Worm (Caenorhabditis elegans): Measurements from ENCODE around the gene eef-1G.

eef-1G gene

DNA sequence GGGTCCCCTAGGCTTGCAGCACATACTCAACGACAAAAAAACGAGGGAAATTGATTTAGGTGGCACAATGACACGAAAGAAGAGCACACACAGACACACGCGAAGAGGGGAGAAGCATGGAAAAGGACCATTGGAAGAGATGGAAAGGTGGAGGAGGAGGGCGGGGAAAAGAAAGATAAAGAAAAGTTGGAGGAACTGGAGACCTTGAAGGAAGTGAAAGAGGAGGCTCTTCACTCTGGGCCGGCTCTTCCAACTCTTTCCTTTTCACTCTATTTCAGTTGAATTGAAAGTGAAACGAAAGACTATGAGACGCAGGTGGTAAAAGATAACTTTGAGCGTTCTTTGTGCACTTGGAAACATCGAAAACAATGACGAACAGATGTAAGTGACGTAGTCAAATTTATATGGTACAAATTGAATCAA lies 4.1 kb upstream of the eef-1G start (continued):
- TF ChIP-seq unc-98 (GFP tag; IDR thresholded peaks at IDR 0.05), result no peak
- TF ChIP-seq fkh-4 (tag; optimal IDR thresholded peaks at IDR 0.05; ENCODE audit: borderline replicate concordance), result peak; percentile 68
- TF ChIP-seq ceh-82 (tag; optimal IDR thresholded peaks at IDR 0.05), result peak in 1 of 3 experiments; percentile 25
- TF ChIP-seq fos-1 (tag; optimal IDR thresholded peaks at IDR 0.05), result no peak
- peak; percentile 62 to 64 for TF ChIP-seq lin-35 (GFP tag; optimal IDR thresholded peaks at IDR 0.05)
- peak; percentile 61 for TF ChIP-seq ztf-4 (tag; optimal IDR thresholded peaks at IDR 0.05)
- no peak for TF ChIP-seq mef-2 (tag; optimal IDR thresholded peaks at IDR 0.05)
- TF ChIP-seq ama-1 (optimal IDR thresholded peaks at IDR 0.05), result no peak
- TF ChIP-seq egl-27 (tag; optimal IDR thresholded peaks at IDR 0.05), result peak in 1 of 2 experiments; percentile 44
- TF ChIP-seq efl-3 (GFP tag; optimal IDR thresholded peaks at IDR 0.05), result no peak
- peak; percentile 5 for TF ChIP-seq pag-3 (tag; optimal IDR thresholded peaks at IDR 0.05; ENCODE audit: borderline replicate concordance, insufficient read depth)
- TF ChIP-seq dsc-1 (tag; optimal IDR thresholded peaks at IDR 0.05), result peak; percentile 95
- TF ChIP-seq ceh-63 (GFP tag; optimal IDR thresholded peaks at IDR 0.05), result no peak
- no peak for TF ChIP-seq C04F5.9 (tag; optimal IDR thresholded peaks at IDR 0.05)
- TF ChIP-seq hlh-17 (GFP tag; optimal IDR thresholded peaks at IDR 0.05; ENCODE audit: borderline replicate concordance), result no peak
- no peak for TF ChIP-seq grh-1 (GFP tag; IDR thresholded peaks at IDR 0.05)
- TF ChIP-seq mep-1 (tag; optimal IDR thresholded peaks at IDR 0.05), result no peak
- no peak for TF ChIP-seq ets-5 (GFP tag; IDR thresholded peaks at IDR 0.05)
- no peak for TF ChIP-seq sptf-1 (tag; optimal IDR thresholded peaks at IDR 0.05)
- TF ChIP-seq ceh-88 (GFP tag; IDR thresholded peaks at IDR 0.05), result no peak
- no peak for TF ChIP-seq aly-2 (tag; optimal IDR thresholded peaks at IDR 0.05)
- TF ChIP-seq fkh-8 (tag; optimal IDR thresholded peaks at IDR 0.05), result peak; percentile 69
- TF ChIP-seq jun-1 (tag; optimal IDR thresholded peaks at IDR 0.05), result peak; percentile 15
- TF ChIP-seq dpl-1 (GFP tag; optimal IDR thresholded peaks at IDR 0.05), result peak in 2 of 3 experiments; percentile 23 to 42
- TF ChIP-seq egl-13 (tag; optimal IDR thresholded peaks at IDR 0.05), result peak; percentile 44
- no peak for TF ChIP-seq F16B12.6 (tag; optimal IDR thresholded peaks at IDR 0.05)
- TF ChIP-seq nhr-90 (tag; optimal IDR thresholded peaks at IDR 0.05; ENCODE audit: poor library complexity), result peak; percentile 9
- no peak for TF ChIP-seq zag-1 (tag; optimal IDR thresholded peaks at IDR 0.05)
- no peak for TF ChIP-seq nhr-11 (tag; optimal IDR thresholded peaks at IDR 0.05)
- TF ChIP-seq blmp-1 (tag; optimal IDR thresholded peaks at IDR 0.05), result peak; percentile 73
- TF ChIP-seq unc-62 (GFP tag; optimal IDR thresholded peaks at IDR 0.05), result no peak
- TF ChIP-seq C16A3.4 (tag; optimal IDR thresholded peaks at IDR 0.05), result peak; percentile 50
- peak; percentile 64 for TF ChIP-seq ces-1 (GFP tag; optimal IDR thresholded peaks at IDR 0.05)
- no peak for TF ChIP-seq nhr-84 (tag; optimal IDR thresholded peaks at IDR 0.05)
- TF ChIP-seq skn-1 (tag; optimal IDR thresholded peaks at IDR 0.05), result peak; percentile 37
- TF ChIP-seq nhr-85 (tag), result peak; percentile 70
- no peak for TF ChIP-seq unc-130 (tag; optimal IDR thresholded peaks at IDR 0.05)
- TF ChIP-seq nhr-237 (tag; optimal IDR thresholded peaks at IDR 0.05), result no peak
- no peak for TF ChIP-seq elt-2 (tag; optimal IDR thresholded peaks at IDR 0.05)
- TF ChIP-seq hpl-2 (GFP tag; optimal IDR thresholded peaks at IDR 0.05), result no peak
- no peak for TF ChIP-seq ceh-90 (tag; optimal IDR thresholded peaks at IDR 0.05)
- TF ChIP-seq lin-15B (tag; optimal IDR thresholded peaks at IDR 0.05), result no peak
- TF ChIP-seq lin-39 (tag; optimal IDR thresholded peaks at IDR 0.05), result no peak
- peak; percentile 42 for TF ChIP-seq rnt-1 (tag; optimal IDR thresholded peaks at IDR 0.05)
- TF ChIP-seq sox-4 (tag; optimal IDR thresholded peaks at IDR 0.05), result no peak
- no peak for TF ChIP-seq hlh-4 (tag; optimal IDR thresholded peaks at IDR 0.05)
- TF ChIP-seq Y116A8C.19 (tag; optimal IDR thresholded peaks at IDR 0.05; ENCODE audit: borderline replicate concordance), result no peak
- peak; percentile 46 to 61 for TF ChIP-seq lsy-2 (tag; optimal IDR thresholded peaks at IDR 0.05)
- TF ChIP-seq snu-23 (GFP tag; optimal IDR thresholded peaks at IDR 0.05), result peak; percentile 85
- TF ChIP-seq C34B4.2 (tag; optimal IDR thresholded peaks at IDR 0.05), result no peak
- peak in 1 of 2 experiments; percentile 53 for TF ChIP-seq mdl-1 (tag; optimal IDR thresholded peaks at IDR 0.05)

Data from whole organism, L1 larva.